Worm (Caenorhabditis elegans): ENCODE results near the gene C25F9.8.

ce11 chrV:19410663-19411062, 15.8 kb downstream of the C25F9.8 start, which contains the start of gene C25F9.5:
- no peak for TF ChIP-seq sea-2 (GFP tag; IDR thresholded peaks at IDR 0.05)
- no peak for TF ChIP-seq lin-35 (GFP tag; optimal IDR thresholded peaks at IDR 0.05)
- no peak for TF ChIP-seq unc-130 (GFP tag; optimal IDR thresholded peaks at IDR 0.05)
